Fruit fly (Drosophila melanogaster) whole organism, prepupa: ENCODE measurements around the gene CG15201.
A peak's percentile ranks its signal among the peaks of the same experiment; 100 is the strongest.
"Not testable (repeated sequence)": the region's sequence is repeated elsewhere in the genome, so short reads cannot be mapped to it uniquely, and the experiment has no call there.

ENCODE experiments used
- CG10669 ChIP-seq: fragments of 200-800 bp; sonication (Bioruptor generic); optimal IDR thresholded peaks from 3 replicates; lab custom pipeline; 2018; ENCODE audit warnings: missing biosample characterization, mild to moderate bottlenecking, missing genetic modification characterization, moderate library complexity
- CG11294 ChIP-seq: fragments of 200-800 bp; sonication (Bioruptor generic); IDR thresholded peaks from 2 replicates; pipeline ENCODE4 v1.3.6; 2022; ENCODE audit warnings: missing biosample characterization, missing genetic modification characterization
- CG11762 ChIP-seq: fragments of 200-800 bp; sonication (Bioruptor generic); optimal IDR thresholded peaks from 3 replicates; lab custom pipeline; 2016; ENCODE audit warnings: missing biosample characterization, missing genetic modification characterization; ENCODE audit not compliant: insufficient read depth
- CG11902 ChIP-seq: fragments of 200-800 bp; sonication (Bioruptor generic); optimal IDR thresholded peaks from 3 replicates; lab custom pipeline; 2016; ENCODE audit warnings: missing biosample characterization, missing genetic modification characterization
- CG15336 ChIP-seq: fragments of 200-800 bp; sonication (Bioruptor generic); IDR thresholded peaks from 2 replicates; pipeline ENCODE4 v1.3.6; 2022; ENCODE audit warnings: missing biosample characterization, missing genetic modification characterization
- CG16779 ChIP-seq: fragments of 200-800 bp; sonication (Bioruptor generic); optimal IDR thresholded peaks from 3 replicates; lab custom pipeline; 2017; ENCODE audit warnings: missing biosample characterization, mild to moderate bottlenecking, missing genetic modification characterization
- CG3032 ChIP-seq: fragments of 200-800 bp; optimal IDR thresholded peaks from 2 replicates; lab custom pipeline; 2019; ENCODE audit warnings: missing biosample characterization, mild to moderate bottlenecking, missing genetic modification characterization, moderate library complexity
- CG31627 ChIP-seq: fragments of 200-800 bp; sonication (Bioruptor generic); optimal IDR thresholded peaks from 3 replicates; lab custom pipeline; 2016; ENCODE audit warnings: missing biosample characterization, missing genetic modification characterization
- CG32006 ChIP-seq: fragments of 200-800 bp; sonication (Bioruptor generic); optimal IDR thresholded peaks from 3 replicates; lab custom pipeline; 2017; ENCODE audit warnings: missing biosample characterization, mild to moderate bottlenecking, missing genetic modification characterization
- CG34406 ChIP-seq: fragments of 200-800 bp; sonication (Bioruptor generic); optimal IDR thresholded peaks from 3 replicates; lab custom pipeline; 2016; ENCODE audit warnings: missing biosample characterization, missing genetic modification characterization
- CG3919 ChIP-seq: fragments of 200-800 bp; sonication (Bioruptor generic); optimal IDR thresholded peaks from 3 replicates; lab custom pipeline; 2016; ENCODE audit warnings: missing biosample characterization, missing genetic modification characterization
- CG4318 ChIP-seq: fragments of 200-800 bp; sonication (Bioruptor generic); optimal IDR thresholded peaks from 3 replicates; lab custom pipeline; 2017; ENCODE audit warnings: missing biosample characterization, mild to moderate bottlenecking, missing genetic modification characterization
- CG6163 ChIP-seq: fragments of 200-800 bp; sonication (Bioruptor generic); IDR thresholded peaks from 3 replicates; pipeline ENCODE4 v1.3.6; 2022; ENCODE audit warnings: missing biosample characterization, missing genetic modification characterization
- CG6792 ChIP-seq: fragments of 200-800 bp; sonication (Bioruptor generic); optimal IDR thresholded peaks from 3 replicates; lab custom pipeline; 2016; ENCODE audit warnings: missing biosample characterization, missing genetic modification characterization
- CG6808 ChIP-seq: fragments of 200-800 bp; sonication (Bioruptor generic); optimal IDR thresholded peaks from 3 replicates; lab custom pipeline; 2017; ENCODE audit warnings: missing biosample characterization, missing genetic modification characterization, mild to moderate bottlenecking, moderate library complexity, missing genetic modification reagents
- CG6854 ChIP-seq: fragments of 200-800 bp; sonication (Bioruptor generic); optimal IDR thresholded peaks from 2 replicates; lab custom pipeline; 2017; ENCODE audit warnings: missing biosample characterization, mild to moderate bottlenecking, missing genetic modification characterization
- CG7368 ChIP-seq: fragments of 200-800 bp; sonication (Bioruptor generic); optimal IDR thresholded peaks from 3 replicates; lab custom pipeline; 2016; ENCODE audit warnings: missing biosample characterization, missing genetic modification characterization
- CG8119 ChIP-seq: fragments of 200-800 bp; sonication (Bioruptor generic); IDR thresholded peaks from 3 replicates; pipeline ENCODE4 v1.3.6; 2022; ENCODE audit warnings: missing biosample characterization, missing genetic modification characterization
- CG8632 ChIP-seq: fragments of 200-800 bp; sonication (Bioruptor generic); optimal IDR thresholded peaks from 3 replicates; lab custom pipeline; 2016; ENCODE audit warnings: missing biosample characterization, missing genetic modification characterization
- Eip75B ChIP-seq: fragments of 200-800 bp; sonication (Bioruptor generic); optimal IDR thresholded peaks from 3 replicates; lab custom pipeline; 2016; ENCODE audit warnings: missing biosample characterization, missing genetic modification characterization
- Eip78C ChIP-seq: fragments of 200-800 bp; sonication (Bioruptor generic); peaks from one replicate; lab custom pipeline; 2016; ENCODE audit warnings: missing biosample characterization, missing genetic modification characterization
- Eip93F ChIP-seq: fragments of 200-800 bp; sonication (Bioruptor generic); optimal IDR thresholded peaks from 2 replicates; lab custom pipeline; 2016; ENCODE audit warnings: missing biosample characterization, mild to moderate bottlenecking, missing genetic modification characterization
- Ets21C ChIP-seq: fragments of 200-800 bp; sonication (Bioruptor generic); optimal IDR thresholded peaks from 3 replicates; lab custom pipeline; 2016; ENCODE audit warnings: missing biosample characterization, missing genetic modification characterization
- Ets96B ChIP-seq: fragments of 200-800 bp; optimal IDR thresholded peaks from 2 replicates; lab custom pipeline; 2019; ENCODE audit warnings: missing biosample characterization, mild to moderate bottlenecking, missing genetic modification characterization, moderate library complexity
- Hr39 ChIP-seq: fragments of 200-800 bp; sonication (Bioruptor generic); optimal IDR thresholded peaks from 2 replicates; lab custom pipeline; 2016; ENCODE audit warnings: missing biosample characterization, missing genetic modification characterization
- Hr4 ChIP-seq: fragments of 200-800 bp; sonication (Bioruptor generic); optimal IDR thresholded peaks from 3 replicates; lab custom pipeline; 2016; ENCODE audit warnings: missing biosample characterization, missing genetic modification characterization
- Lpt ChIP-seq: fragments of 200-800 bp; sonication (Bioruptor generic); optimal IDR thresholded peaks from 3 replicates; lab custom pipeline; 2016; ENCODE audit warnings: missing biosample characterization, missing genetic modification characterization
- OdsH ChIP-seq: fragments of 200-800 bp; sonication (Bioruptor generic); optimal IDR thresholded peaks from 3 replicates; lab custom pipeline; 2016; ENCODE audit warnings: missing biosample characterization, missing genetic modification characterization
- Smox ChIP-seq: fragments of 200-800 bp; sonication (Bioruptor generic); optimal IDR thresholded peaks from 3 replicates; lab custom pipeline; 2016; ENCODE audit warnings: missing biosample characterization, missing genetic modification characterization
- Sox102F ChIP-seq: fragments of 200-800 bp; sonication (Bioruptor generic); optimal IDR thresholded peaks from 2 replicates; lab custom pipeline; 2016; ENCODE audit warnings: missing biosample characterization, mild to moderate bottlenecking, missing genetic modification characterization
- acj6 ChIP-seq: fragments of 200-800 bp; sonication (Bioruptor generic); optimal IDR thresholded peaks from 3 replicates; lab custom pipeline; 2016; ENCODE audit warnings: missing biosample characterization, missing genetic modification characterization
- cyc ChIP-seq: fragments of 200-800 bp; sonication (Bioruptor generic); optimal IDR thresholded peaks from 3 replicates; lab custom pipeline; 2016; ENCODE audit warnings: missing biosample characterization, missing genetic modification characterization
- dsx ChIP-seq: fragments of 200-800 bp; optimal IDR thresholded peaks from 3 replicates; lab custom pipeline; 2019; ENCODE audit warnings: missing biosample characterization, mild to moderate bottlenecking, missing genetic modification characterization, moderate library complexity; ENCODE audit not compliant: poor library complexity, severe bottlenecking
- eg ChIP-seq: fragments of 200-800 bp; sonication (Bioruptor generic); IDR thresholded peaks from 3 replicates; pipeline ENCODE4 v1.3.6; 2022; ENCODE audit warnings: missing biosample characterization, missing genetic modification characterization
- esn ChIP-seq: fragments of 200-800 bp; sonication (Bioruptor generic); optimal IDR thresholded peaks from 2 replicates; lab custom pipeline; 2016; ENCODE audit warnings: missing biosample characterization, mild to moderate bottlenecking, missing genetic modification characterization, moderate library complexity
- fd59A ChIP-seq: fragments of 200-800 bp; sonication (Bioruptor generic); optimal IDR thresholded peaks from 2 replicates; lab custom pipeline; 2017; ENCODE audit warnings: missing biosample characterization, mild to moderate bottlenecking, missing genetic modification characterization, missing genetic modification reagents
- fd85E ChIP-seq: fragments of 200-800 bp; sonication (Bioruptor generic); optimal IDR thresholded peaks from 3 replicates; lab custom pipeline; 2016; ENCODE audit warnings: missing biosample characterization, missing genetic modification characterization
- fkh ChIP-seq: fragments of 200-800 bp; sonication (Bioruptor generic); optimal IDR thresholded peaks from 3 replicates; lab custom pipeline; 2017; ENCODE audit warnings: missing biosample characterization, mild to moderate bottlenecking, missing genetic modification characterization, moderate library complexity
- lz ChIP-seq: fragments of 200-800 bp; sonication (Bioruptor generic); optimal IDR thresholded peaks from 3 replicates; lab custom pipeline; 2016; ENCODE audit warnings: missing biosample characterization, missing genetic modification characterization
- net ChIP-seq: fragments of 200-800 bp; sonication (Bioruptor generic); optimal IDR thresholded peaks from 3 replicates; lab custom pipeline; 2016; ENCODE audit warnings: missing biosample characterization, missing genetic modification characterization
- pdm3 ChIP-seq: fragments of 200-800 bp; sonication (Bioruptor generic); optimal IDR thresholded peaks from 3 replicates; lab custom pipeline; 2016; ENCODE audit warnings: missing biosample characterization, missing genetic modification characterization
- ss ChIP-seq, 2 experiments: fragments of 200-800 bp; sonication (Bioruptor generic); optimal IDR thresholded peaks; 2 replicates in 1 of 2; 3 replicates in 1 of 2; lab custom pipeline; 2017 to 2018; ENCODE audit warnings: mild to moderate bottlenecking in 2 of 2, missing biosample characterization in 2 of 2, missing genetic modification characterization in 2 of 2, moderate library complexity in 1 of 2
- topi ChIP-seq: fragments of 200-800 bp; sonication (Bioruptor generic); optimal IDR thresholded peaks from 3 replicates; lab custom pipeline; 2016; ENCODE audit warnings: missing biosample characterization, missing genetic modification characterization
- vri ChIP-seq: fragments of 200-800 bp; sonication (Bioruptor generic); optimal IDR thresholded peaks from 3 replicates; lab custom pipeline; 2016; ENCODE audit warnings: missing biosample characterization, mild to moderate bottlenecking, missing genetic modification characterization

The CG15201 gene

dm6 chrX:11143820-11144219 is at the start of gene CG15201:
CG15201 (plus strand) TSS chrX:11144120.
- TF ChIP-seq OdsH (GFP tag; lab: Kevin White, UChicago) (no peak), CG10669 (no peak), esn (GFP tag; lab: Kevin White, UChicago) (no peak)
- TF ChIP-seq, all 60 proteins: peak for 0

dm6 chrX:11095276-11095675 is 48.6 kb upstream of the CG15201 start:
- TF ChIP-seq CG34406: no peak
- no peak for TF ChIP-seq Eip75B
- peak; percentile 8 for TF ChIP-seq vri (GFP tag; lab: Kevin White, UChicago)

dm6 chrX:11095973-11096372 is 47.9 kb upstream of the CG15201 start, which contains the start of gene CG42249:
CG42249 (plus strand) TSS chrX:11096273.
- not testable (repeated sequence) for TF ChIP-seq pdm3 (GFP tag; lab: Kevin White, UChicago); CG8632; Lpt (GFP tag; lab: Kevin White, UChicago)

- no peak for TF ChIP-seq CG7368 (GFP tag; lab: Kevin White, UChicago)
- no peak for TF ChIP-seq CG11294 (GFP tag; lab: Robert Waterston, UW)
- TF ChIP-seq net (GFP tag; lab: Kevin White, UChicago): no peak
- peak; percentile 31 for TF ChIP-seq Hr4 (GFP tag; lab: Kevin White, UChicago)
- TF ChIP-seq CG6854 (GFP tag; lab: Kevin White, UChicago): peak; percentile 34
- peak; percentile 42 for TF ChIP-seq CG3032 (tag; lab: Kevin White, UChicago)
- no peak for TF ChIP-seq fd85E (GFP tag; lab: Kevin White, UChicago)
- TF ChIP-seq topi (GFP tag; lab: Kevin White, UChicago): peak; percentile 35
- no peak for TF ChIP-seq Lpt (GFP tag; lab: Kevin White, UChicago)
- TF ChIP-seq CG16779 (tag; lab: Kevin White, UChicago): no peak
- peak; percentile 53; the same call in 2 of the 3 replicates for TF ChIP-seq eg (GFP tag; lab: Robert Waterston, UW)
- TF ChIP-seq OdsH (GFP tag; lab: Kevin White, UChicago): peak; percentile 53
- TF ChIP-seq lz (GFP tag; lab: Kevin White, UChicago): peak; percentile 45
- no peak for TF ChIP-seq dsx (GFP tag; lab: Kevin White, UChicago)
- TF ChIP-seq fkh (GFP tag; lab: Kevin White, UChicago): no peak
- peak; percentile 48 for TF ChIP-seq Eip93F (GFP tag; lab: Kevin White, UChicago)
- peak; percentile 50 for TF ChIP-seq Smox
- TF ChIP-seq CG31627 (GFP tag; lab: Kevin White, UChicago): peak; percentile 48
- no peak for TF ChIP-seq fd59A
- no peak for TF ChIP-seq Sox102F (GFP tag; lab: Kevin White, UChicago)
- TF ChIP-seq CG6163 (GFP tag; lab: Robert Waterston, UW): 0 out of 3 replicates have a peak, but pooled peaks have one; percentile 27
- TF ChIP-seq esn (GFP tag; lab: Kevin White, UChicago): peak; percentile 54
- no peak for TF ChIP-seq CG6808 (GFP tag; lab: Kevin White, UChicago)
- TF ChIP-seq CG6792 (GFP tag; lab: Kevin White, UChicago): no peak
- peak; percentile 15 for TF ChIP-seq cyc (GFP tag; lab: Kevin White, UChicago)
- TF ChIP-seq acj6 (GFP tag; lab: Kevin White, UChicago): peak; percentile 58
- no peak for TF ChIP-seq CG8119 (GFP tag; lab: Robert Waterston, UW)
- peak; percentile 52 for TF ChIP-seq Ets96B (tag; lab: Kevin White, UChicago)
- TF ChIP-seq Hr39: peak; percentile 35
- TF ChIP-seq CG32006 (GFP tag; lab: Kevin White, UChicago): peak; percentile 30
- TF ChIP-seq CG11902 (GFP tag; lab: Kevin White, UChicago): no peak
- TF ChIP-seq CG4318 (GFP tag; lab: Kevin White, UChicago): peak; percentile 20
- TF ChIP-seq Eip78C (GFP tag; lab: Kevin White, UChicago): peak; percentile 78
- no peak for TF ChIP-seq CG15336 (GFP tag; lab: Robert Waterston, UW)
- no peak for TF ChIP-seq Eip75B
- TF ChIP-seq pdm3 (GFP tag; lab: Kevin White, UChicago): peak; percentile 64
- peak; percentile 46 for TF ChIP-seq CG3919 (GFP tag; lab: Kevin White, UChicago)
- no peak for TF ChIP-seq ss (GFP tag; optimal IDR thresholded peaks at IDR 0.05; lab: Kevin White, UChicago)
- TF ChIP-seq CG11762 (GFP tag; lab: Kevin White, UChicago): no peak
- peak; percentile 45 for TF ChIP-seq Ets21C (GFP tag; lab: Kevin White, UChicago)
- TF ChIP-seq CG8632: peak; percentile 2
Observed at dm6 chrX:11108148-11108844, 35.6 kb upstream of the CG15201 start, which contains the start of gene Hsp60A. Hsp60A (plus strand) TSS chrX:11108482.
